Fruit fly (Drosophila melanogaster): ENCODE measurements around the gene CG43737.

dm6 chrX:15162068-15162467 is 13.2 kb upstream of the CG43737 start:
- TF ChIP-seq CTCF (optimal IDR thresholded peaks at IDR 0.05) (no peak), CG8478 (optimal IDR thresholded peaks at IDR 0.05) (no peak)

All from S2 (cell line).